Worm (Caenorhabditis elegans) whole organism, L4 larva: ENCODE measurements around the gene meg-1.
A peak's percentile ranks its signal among the peaks of the same experiment; 100 is the strongest.

Experiments
- F10B5.3 ChIP-seq: sonication (generic microtip); optimal IDR thresholded peaks from 2 replicates; lab custom pipeline; 2016; ENCODE audit warnings: mild to moderate bottlenecking, missing genetic modification characterization, missing compliant biosample characterization
- F49E8.2 ChIP-seq: sonication (generic microtip); optimal IDR thresholded peaks from 2 replicates; lab custom pipeline; 2016; ENCODE audit warnings: missing compliant biosample characterization, mild to moderate bottlenecking, missing genetic modification characterization, borderline replicate concordance
- Y105C5A.15 ChIP-seq: fragments of 200-800 bp; sonication (Bioruptor generic); IDR thresholded peaks from 2 replicates; pipeline ENCODE4 v1.3.6; 2022; ENCODE audit warnings: missing genetic modification characterization, missing compliant biosample characterization
- Y5F2A.4 ChIP-seq: fragments of 200-800 bp; sonication (Bioruptor generic); optimal IDR thresholded peaks from 2 replicates; lab custom pipeline; 2018; ENCODE audit warnings: mild to moderate bottlenecking, missing genetic modification characterization, missing compliant biosample characterization
- ZK337.2 ChIP-seq: fragments of 200-800 bp; sonication (Bioruptor generic); IDR thresholded peaks from 2 replicates; pipeline ENCODE4 v1.3.6; 2022; ENCODE audit warnings: missing genetic modification reagents, missing genetic modification characterization, missing compliant biosample characterization
- ZK546.5 ChIP-seq, 2 experiments: sonication (generic microtip); optimal IDR thresholded peaks; 2 replicates each; lab custom pipeline; 2017; ENCODE audit warnings: missing biosample characterization in 2 of 2, missing genetic modification characterization in 2 of 2
- aha-1 ChIP-seq: fragments of 150-350 bp; peaks from one replicate; lab custom pipeline; 2014; ENCODE audit warnings: missing biosample characterization, missing genetic modification characterization
- aly-2 ChIP-seq: sonication (generic microtip); optimal IDR thresholded peaks from 2 replicates; lab custom pipeline; 2018; ENCODE audit warnings: missing biosample characterization, missing genetic modification characterization
- attf-4 ChIP-seq: sonication (generic microtip); optimal IDR thresholded peaks from 3 replicates; lab custom pipeline; 2017; ENCODE audit warnings: missing biosample characterization, missing genetic modification characterization
- ceh-32 ChIP-seq: sonication (generic microtip); optimal IDR thresholded peaks from 2 replicates; lab custom pipeline; 2016; ENCODE audit warnings: mild to moderate bottlenecking, missing genetic modification characterization, missing compliant biosample characterization; ENCODE audit not compliant: poor library complexity
- ceh-62 ChIP-seq: sonication (generic microtip); optimal IDR thresholded peaks from 2 replicates; lab custom pipeline; 2017; ENCODE audit warnings: missing biosample characterization, missing genetic modification characterization
- ctbp-1 ChIP-seq: fragments of 200-800 bp; sonication (Bioruptor generic); IDR thresholded peaks from 2 replicates; pipeline ENCODE4 v1.3.6; 2022; ENCODE audit warnings: missing genetic modification reagents, missing genetic modification characterization, missing compliant biosample characterization
- daf-16 ChIP-seq, 3 experiments: sonication (generic microtip); optimal IDR thresholded peaks; 2 replicates each; lab custom pipeline; 2016 to 2017; ENCODE audit warnings: missing genetic modification characterization in 3 of 3, missing genetic modification reagents in 3 of 3, mild to moderate bottlenecking in 2 of 3, missing compliant biosample characterization in 2 of 3, missing biosample characterization in 1 of 3, moderate library complexity in 1 of 3
- daf-19 ChIP-seq: fragments of 200-800 bp; sonication (Bioruptor generic); conservative IDR thresholded peaks from 2 replicates; pipeline ENCODE4 v1.3.6; 2022; ENCODE audit warnings: missing genetic modification characterization, missing compliant biosample characterization
- dmd-6 ChIP-seq: fragments of 200-800 bp; sonication (Bioruptor generic); IDR thresholded peaks from 2 replicates; pipeline ENCODE4 v1.3.6; 2022; ENCODE audit warnings: missing genetic modification reagents, missing genetic modification characterization, missing compliant biosample characterization
- dmd-8 ChIP-seq: fragments of 200-800 bp; sonication (Bioruptor generic); IDR thresholded peaks from 2 replicates; pipeline ENCODE4 v1.3.6; 2022; ENCODE audit warnings: missing genetic modification characterization, missing compliant biosample characterization
- duxl-1 ChIP-seq: sonication (generic microtip); optimal IDR thresholded peaks from 2 replicates; lab custom pipeline; 2016; ENCODE audit warnings: mild to moderate bottlenecking, missing genetic modification characterization, moderate library complexity, missing compliant biosample characterization; ENCODE audit not compliant: poor library complexity
- dve-1 ChIP-seq: sonication (generic microtip); optimal IDR thresholded peaks from 2 replicates; lab custom pipeline; 2017; ENCODE audit warnings: antibody characterized with exemption, mild to moderate bottlenecking, missing genetic modification characterization, missing compliant biosample characterization; ENCODE audit not compliant: insufficient read depth
- hif-1 ChIP-seq, 2 experiments: sonication (generic microtip); optimal IDR thresholded peaks; 2 replicates each; lab custom pipeline; 2016 to 2017; ENCODE audit warnings: missing compliant biosample characterization in 2 of 2, missing genetic modification characterization in 2 of 2, missing genetic modification reagents in 2 of 2, missing genotype in 2 of 2, mild to moderate bottlenecking in 1 of 2
- hlh-11 ChIP-seq: fragments of 200-800 bp; sonication (Bioruptor generic); optimal IDR thresholded peaks from 2 replicates; lab custom pipeline; 2018; ENCODE audit warnings: mild to moderate bottlenecking, missing genetic modification characterization, missing compliant biosample characterization
- hlh-30 ChIP-seq: sonication (generic microtip); optimal IDR thresholded peaks from 2 replicates; lab custom pipeline; 2017; ENCODE audit warnings: antibody characterized with exemption, mild to moderate bottlenecking, missing genetic modification characterization, missing compliant biosample characterization; ENCODE audit not compliant: insufficient read depth
- hmg-1.1 ChIP-seq: fragments of 200-800 bp; sonication (Bioruptor generic); IDR thresholded peaks from 2 replicates; pipeline ENCODE4 v1.3.6; 2022; ENCODE audit warnings: missing genetic modification reagents, missing genetic modification characterization, missing compliant biosample characterization
- lin-1 ChIP-seq: fragments of 200-800 bp; sonication (Bioruptor generic); IDR thresholded peaks from 2 replicates; pipeline ENCODE4 v1.3.6; 2022; ENCODE audit warnings: missing genetic modification reagents, missing genetic modification characterization, missing compliant biosample characterization
- lin-38 ChIP-seq: fragments of 200-800 bp; sonication (Bioruptor generic); IDR thresholded peaks from 2 replicates; pipeline ENCODE4 v1.3.6; 2022; ENCODE audit warnings: missing genetic modification reagents, missing genetic modification characterization, missing compliant biosample characterization
- lin-39 ChIP-seq: fragments of 150-350 bp; optimal IDR thresholded peaks from 2 replicates; lab custom pipeline; 2014; ENCODE audit warnings: missing biosample characterization, missing genetic modification reagents, missing genetic modification characterization
- lsy-2 ChIP-seq, 2 experiments: fragments of 150-350 bp in 1 of 2; sonication (generic microtip) in 1 of 2; optimal IDR thresholded peaks; 2 replicates each; lab custom pipeline; 2014 to 2017; ENCODE audit warnings: missing biosample characterization in 2 of 2, missing genetic modification characterization in 2 of 2
- madf-5 ChIP-seq, 2 experiments: fragments of 200-800 bp; sonication (Bioruptor generic); IDR thresholded peaks; 2 replicates each; pipeline ENCODE4 v1.3.6; 2022; ENCODE audit warnings: missing compliant biosample characterization in 2 of 2, missing genetic modification characterization in 2 of 2
- mdl-1 ChIP-seq, 2 experiments: fragments of 150-350 bp in 1 of 2; sonication (generic microtip) in 1 of 2; optimal IDR thresholded peaks; 2 replicates each; lab custom pipeline; 2014 to 2017; ENCODE audit warnings: missing biosample characterization in 2 of 2, missing genetic modification characterization in 2 of 2
- mdt-29 ChIP-seq: fragments of 200-800 bp; sonication (Bioruptor generic); IDR thresholded peaks from 2 replicates; pipeline ENCODE4 v1.3.6; 2022; ENCODE audit warnings: missing genetic modification reagents, missing genetic modification characterization, missing compliant biosample characterization
- mep-1 ChIP-seq: fragments of 150-350 bp; sonication (generic microtip); optimal IDR thresholded peaks from 3 replicates; lab custom pipeline; 2014; ENCODE audit warnings: missing biosample characterization, missing genetic modification characterization
- mes-2 ChIP-seq: sonication (generic microtip); optimal IDR thresholded peaks from 2 replicates; lab custom pipeline; 2016; ENCODE audit warnings: missing genotype, mild to moderate bottlenecking, missing genetic modification characterization, missing compliant biosample characterization; ENCODE audit not compliant: poor library complexity, severe bottlenecking
- mxl-2 ChIP-seq: fragments of 200-800 bp; sonication (Bioruptor generic); conservative IDR thresholded peaks from 2 replicates; pipeline ENCODE4 v1.3.6; 2022; ENCODE audit warnings: missing genetic modification reagents, missing genetic modification characterization, missing compliant biosample characterization
- mxl-3 ChIP-seq: fragments of 200-800 bp; sonication (Bioruptor generic); optimal IDR thresholded peaks from 2 replicates; lab custom pipeline; 2018; ENCODE audit warnings: mild to moderate bottlenecking, missing genetic modification characterization, missing compliant biosample characterization
- nhr-11 ChIP-seq: fragments of 150-350 bp; optimal IDR thresholded peaks from 2 replicates; lab custom pipeline; 2014; ENCODE audit warnings: missing biosample characterization, missing genetic modification characterization
- nhr-111 ChIP-seq: fragments of 200-800 bp; sonication (Bioruptor generic); optimal IDR thresholded peaks from 2 replicates; lab custom pipeline; 2018; ENCODE audit warnings: mild to moderate bottlenecking, missing genetic modification characterization, missing compliant biosample characterization
- nhr-237 ChIP-seq: sonication (generic microtip); optimal IDR thresholded peaks from 2 replicates; lab custom pipeline; 2017; ENCODE audit warnings: missing biosample characterization, missing genetic modification characterization
- nhr-28 ChIP-seq: fragments of 150-350 bp; optimal IDR thresholded peaks from 2 replicates; lab custom pipeline; 2014; ENCODE audit warnings: missing biosample characterization, missing genetic modification characterization
- nhr-76 ChIP-seq: fragments of 150-350 bp; optimal IDR thresholded peaks from 2 replicates; lab custom pipeline; 2014; ENCODE audit warnings: missing biosample characterization, missing genetic modification characterization
- nhr-77 ChIP-seq: fragments of 150-350 bp; optimal IDR thresholded peaks from 2 replicates; lab custom pipeline; 2014; ENCODE audit warnings: missing biosample characterization, missing genetic modification characterization
- rbr-2 ChIP-seq: sonication (generic microtip); optimal IDR thresholded peaks from 2 replicates; lab custom pipeline; 2016; ENCODE audit warnings: missing genotype, missing genetic modification characterization, missing compliant biosample characterization
- saeg-2 ChIP-seq: fragments of 200-800 bp; sonication (Bioruptor generic); IDR thresholded peaks from 2 replicates; pipeline ENCODE4 v1.3.6; 2022; ENCODE audit warnings: missing genetic modification reagents, missing genetic modification characterization, missing compliant biosample characterization
- snpc-4 ChIP-seq: fragments of 150-350 bp; optimal IDR thresholded peaks from 2 replicates; lab custom pipeline; 2014; ENCODE audit warnings: missing biosample characterization, missing genetic modification characterization
- unc-39 ChIP-seq: sonication (generic microtip); optimal IDR thresholded peaks from 2 replicates; lab custom pipeline; 2017; ENCODE audit warnings: missing biosample characterization, missing genetic modification characterization
- unc-62 ChIP-seq, 3 experiments: fragments of 150-350 bp in 1 of 3; sonication (generic microtip); optimal IDR thresholded peaks in 2 of 3; peaks in 1 of 3; 1 replicate in 1 of 3; 2 replicates in 2 of 3; lab custom pipeline; 2014 to 2017; ENCODE audit warnings: missing biosample characterization in 3 of 3, missing genetic modification characterization in 3 of 3, missing genetic modification reagents in 3 of 3, missing genotype in 1 of 3

Gene meg-1

DNA sequence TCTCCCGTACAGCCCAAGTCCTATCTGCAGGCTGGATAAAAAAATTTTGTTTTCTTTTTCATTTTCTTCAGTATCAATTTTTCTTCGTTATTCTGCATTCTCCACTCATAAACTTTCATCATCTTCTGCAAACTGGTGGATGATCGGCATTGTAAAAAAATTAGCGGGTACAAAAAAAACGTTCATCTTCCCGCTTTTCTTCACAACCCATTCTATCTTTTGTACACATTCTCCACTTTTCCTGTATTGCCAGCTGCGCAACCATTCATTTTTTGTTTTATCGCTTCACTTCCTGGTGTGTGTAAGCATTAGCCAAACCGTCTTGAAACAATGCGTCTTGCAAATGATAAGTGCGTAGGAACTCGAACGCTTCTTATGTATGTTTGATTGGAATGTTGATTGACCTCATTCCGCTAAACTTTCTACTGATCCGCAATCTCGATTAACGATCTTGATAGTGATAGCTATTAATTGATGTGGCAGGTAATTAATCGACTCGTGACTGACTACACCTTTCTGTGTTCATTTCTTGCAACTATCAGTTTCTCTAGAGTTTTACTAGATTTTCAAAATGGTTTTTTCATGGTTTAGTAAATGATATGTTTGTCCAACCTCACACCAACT is 45.1 kb upstream of the meg-1 start (continued):
- TF ChIP-seq lin-1 (GFP tag; lab: Robert Waterston, UW) (no peak), dve-1 (tag; lab: Kevin White, UChicago) (peak; percentile 41), saeg-2 (GFP tag; lab: Robert Waterston, UW) (0 out of 2 replicates have a peak, but pooled peaks have one; percentile 41), hlh-30 (tag; lab: Kevin White, UChicago) (peak; percentile 37), ZK546.5 (tag; optimal IDR thresholded peaks at IDR 0.05; lab: Kevin White, UChicago) (no peak), lsy-2 (tag; optimal IDR thresholded peaks at IDR 0.05; lab: Kevin White, UChicago) (peak in 1 of 2 experiments; percentile 15), mxl-3 (peak; percentile 32)

DNA sequence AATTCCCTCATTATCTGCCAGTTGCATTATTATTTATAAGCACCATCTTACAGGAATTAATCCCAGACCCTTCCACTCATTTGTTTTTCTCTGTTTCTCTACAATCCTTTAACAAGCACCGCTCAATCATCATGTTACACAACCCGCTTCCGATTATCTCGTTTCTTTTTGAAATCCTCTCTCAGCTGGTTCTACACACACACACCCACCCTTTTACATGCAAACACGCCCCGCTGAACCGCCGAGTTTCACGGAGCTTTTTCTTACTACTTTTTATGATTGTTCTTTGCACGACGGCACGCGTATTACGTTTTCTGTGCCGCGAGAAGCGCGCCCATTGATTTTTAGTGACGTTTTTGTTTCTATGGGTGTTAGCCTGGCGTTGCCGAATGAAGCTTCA is 44.3 kb upstream of the meg-1 start:
- TF ChIP-seq lsy-2 (tag; optimal IDR thresholded peaks at IDR 0.05; lab: Kevin White, UChicago) (peak in 1 of 2 experiments; percentile 51), hlh-11 (peak; percentile 63), mdt-29 (GFP tag; lab: Robert Waterston, UW) (no peak), unc-62 (GFP tag; optimal IDR thresholded peaks at IDR 0.05 in 1 of 2; lab: Kevin White, UChicago) (no peak), unc-62 (tag; optimal IDR thresholded peaks at IDR 0.05; lab: Kevin White, UChicago) (no peak), hif-1 (tag; optimal IDR thresholded peaks at IDR 0.05; lab: Kevin White, UChicago) (peak in 1 of 2 experiments; percentile 54), ZK337.2 (no peak), nhr-77 (tag; lab: Kevin White, UChicago) (peak; percentile 4), rbr-2 (tag; lab: Kevin White, UChicago) (peak; percentile 42), madf-5 (GFP tag; IDR thresholded peaks at IDR 0.05; lab: Robert Waterston, UW) (no peak), nhr-28 (tag; lab: Kevin White, UChicago) (peak; percentile 30), hlh-30 (tag; lab: Kevin White, UChicago) (peak; percentile 64), ceh-62 (tag; lab: Kevin White, UChicago) (no peak), aly-2 (tag; lab: Kevin White, UChicago) (no peak), ceh-32 (tag; lab: Kevin White, UChicago) (no peak), F10B5.3 (tag; lab: Kevin White, UChicago) (no peak), Y5F2A.4 (GFP tag; lab: Kevin White, UChicago) (no peak), nhr-11 (tag; lab: Kevin White, UChicago) (peak; percentile 28), hmg-1.1 (GFP tag; lab: Robert Waterston, UW) (peak; percentile 49), nhr-237 (no peak), lin-1 (GFP tag; lab: Robert Waterston, UW) (no peak), Y105C5A.15 (GFP tag; lab: Robert Waterston, UW) (no peak), mdl-1 (tag; optimal IDR thresholded peaks at IDR 0.05; lab: Kevin White, UChicago) (peak in 1 of 2 experiments; percentile 25), mep-1 (tag; lab: Kevin White, UChicago) (peak; percentile 44), duxl-1 (no peak), daf-16 (GFP tag; optimal IDR thresholded peaks at IDR 0.05; lab: Kevin White, UChicago) (no peak), daf-16 (tag; optimal IDR thresholded peaks at IDR 0.05; lab: Kevin White, UChicago) (peak; percentile 45), daf-19 (GFP tag; lab: Robert Waterston, UW) (no peak), snpc-4 (tag; lab: Kevin White, UChicago) (no peak), aha-1 (no peak), F49E8.2 (tag; lab: Kevin White, UChicago) (no peak), dve-1 (tag; lab: Kevin White, UChicago) (peak; percentile 2), dmd-6 (0 out of 2 replicates have a peak, but pooled peaks have one; percentile 6), mes-2 (tag; lab: Kevin White, UChicago) (peak; percentile 48), nhr-76 (tag; lab: Kevin White, UChicago) (no peak), mxl-2 (GFP tag; lab: Robert Waterston, UW) (no peak), lin-38 (GFP tag; lab: Robert Waterston, UW) (no peak), ctbp-1 (GFP tag; lab: Robert Waterston, UW) (no peak), lin-39 (tag; lab: Kevin White, UChicago) (no peak), unc-39 (tag; lab: Kevin White, UChicago) (no peak), nhr-111 (GFP tag; lab: Kevin White, UChicago) (no peak), attf-4 (tag; lab: Kevin White, UChicago) (no peak), dmd-8 (GFP tag; lab: Robert Waterston, UW) (no peak)
